Worm (Caenorhabditis elegans) whole organism, L3 larva: ENCODE data around the gene F42G2.5.

Experiments used
- R02D3.7 ChIP-seq: fragments of 150-350 bp; optimal IDR thresholded peaks from 2 replicates; lab custom pipeline; 2014; ENCODE audit warnings: missing biosample characterization, missing genetic modification characterization
- aly-2 ChIP-seq: fragments of 150-350 bp; optimal IDR thresholded peaks from 2 replicates; lab custom pipeline; 2014; ENCODE audit warnings: missing biosample characterization, missing genetic modification characterization
- ama-1 ChIP-seq: fragments of 150-350 bp; optimal IDR thresholded peaks from 2 replicates; lab custom pipeline; 2018
- ceh-28 ChIP-seq: fragments of 150-350 bp; optimal IDR thresholded peaks from 2 replicates; lab custom pipeline; 2014; ENCODE audit warnings: missing biosample characterization, missing genetic modification reagents, missing genetic modification characterization
- daf-12 ChIP-seq: fragments of 150-350 bp; optimal IDR thresholded peaks from 2 replicates; lab custom pipeline; 2014; ENCODE audit warnings: missing biosample characterization, missing genetic modification reagents, missing genetic modification characterization
- egl-27 ChIP-seq: sonication (generic microtip); optimal IDR thresholded peaks from 4 replicates; lab custom pipeline; 2017; ENCODE audit warnings: missing biosample characterization, missing genetic modification reagents, missing genetic modification characterization
- elt-1 ChIP-seq: fragments of 150-350 bp; optimal IDR thresholded peaks from 2 replicates; lab custom pipeline; 2014; ENCODE audit warnings: missing biosample characterization, missing genetic modification characterization
- elt-2 ChIP-seq: sonication (generic microtip); optimal IDR thresholded peaks from 2 replicates; lab custom pipeline; 2016; ENCODE audit warnings: missing genetic modification reagents, mild to moderate bottlenecking, missing genetic modification characterization, missing compliant biosample characterization
- elt-3 ChIP-seq, 3 experiments: fragments of 150-350 bp in 1 of 3; sonication (generic microtip) in 2 of 3; optimal IDR thresholded peaks; 2 replicates in 2 of 3; 4 replicates in 1 of 3; lab custom pipeline; 2014 to 2017; ENCODE audit warnings: missing biosample characterization in 3 of 3, missing genetic modification characterization in 3 of 3
- eor-1 ChIP-seq, 2 experiments: fragments of 150-350 bp; optimal IDR thresholded peaks; 2 replicates each; lab custom pipeline; 2014 to 2018; ENCODE audit warnings: missing biosample characterization in 2 of 2, missing genetic modification characterization in 2 of 2
- fkh-2 ChIP-seq: fragments of 150-350 bp; optimal IDR thresholded peaks from 2 replicates; lab custom pipeline; 2014; ENCODE audit warnings: missing biosample characterization, missing genetic modification reagents, missing genetic modification characterization
- fos-1 ChIP-seq: fragments of 150-350 bp; optimal IDR thresholded peaks from 2 replicates; lab custom pipeline; 2014; ENCODE audit warnings: missing biosample characterization, missing genetic modification characterization
- hmg-11 ChIP-seq: sonication (generic microtip); optimal IDR thresholded peaks from 2 replicates; lab custom pipeline; 2016; ENCODE audit warnings: missing genetic modification characterization, missing compliant biosample characterization
- jun-1 ChIP-seq: fragments of 150-350 bp; optimal IDR thresholded peaks from 2 replicates; lab custom pipeline; 2014; ENCODE audit warnings: missing biosample characterization, missing genetic modification reagents, missing genetic modification characterization
- lin-15B ChIP-seq: fragments of 150-350 bp; optimal IDR thresholded peaks from 2 replicates; lab custom pipeline; 2014; ENCODE audit warnings: missing biosample characterization, missing genetic modification characterization
- lin-39 ChIP-seq: fragments of 150-350 bp; optimal IDR thresholded peaks from 2 replicates; lab custom pipeline; 2018; ENCODE audit warnings: missing biosample characterization, missing genetic modification reagents, missing genetic modification characterization
- lsy-12 ChIP-seq: sonication (generic microtip); optimal IDR thresholded peaks from 2 replicates; lab custom pipeline; 2016; ENCODE audit warnings: mild to moderate bottlenecking, missing genetic modification characterization, missing compliant biosample characterization
- mml-1 ChIP-seq: fragments of 150-350 bp; sonication (generic microtip); optimal IDR thresholded peaks from 3 replicates; lab custom pipeline; 2014; ENCODE audit warnings: missing biosample characterization, missing genetic modification characterization
- nhr-11 ChIP-seq: fragments of 150-350 bp; optimal IDR thresholded peaks from 2 replicates; lab custom pipeline; 2014; ENCODE audit warnings: missing biosample characterization, missing genetic modification characterization
- nhr-23 ChIP-seq: fragments of 150-350 bp; optimal IDR thresholded peaks from 2 replicates; lab custom pipeline; 2014; ENCODE audit warnings: missing biosample characterization, missing genetic modification reagents, missing genetic modification characterization
- nhr-237 ChIP-seq: fragments of 150-350 bp; optimal IDR thresholded peaks from 2 replicates; lab custom pipeline; 2014; ENCODE audit warnings: missing biosample characterization, missing genetic modification characterization
- nhr-25 ChIP-seq: sonication (generic microtip); optimal IDR thresholded peaks from 2 replicates; lab custom pipeline; 2017; ENCODE audit warnings: missing biosample characterization, missing genetic modification characterization
- nhr-28 ChIP-seq: fragments of 150-350 bp; optimal IDR thresholded peaks from 2 replicates; lab custom pipeline; 2014; ENCODE audit warnings: missing biosample characterization, missing genetic modification characterization
- nhr-67 ChIP-seq: fragments of 150-350 bp; optimal IDR thresholded peaks from 2 replicates; lab custom pipeline; 2014; ENCODE audit warnings: missing biosample characterization, missing genetic modification characterization
- nhr-76 ChIP-seq: fragments of 150-350 bp; sonication (generic microtip); optimal IDR thresholded peaks from 5 replicates; lab custom pipeline; 2014; ENCODE audit warnings: missing biosample characterization, missing genetic modification characterization
- pha-4 ChIP-seq: fragments of 150-350 bp; optimal IDR thresholded peaks from 2 replicates; lab custom pipeline; 2014; ENCODE audit warnings: missing biosample characterization, missing genetic modification reagents, missing genetic modification characterization
- pqm-1 ChIP-seq: fragments of 150-350 bp; optimal IDR thresholded peaks from 2 replicates; lab custom pipeline; 2017; ENCODE audit warnings: missing biosample characterization, missing genetic modification characterization, inconsistent platforms
- sea-2 ChIP-seq: fragments of 150-350 bp; sonication (generic microtip); optimal IDR thresholded peaks from 4 replicates; lab custom pipeline; 2014; ENCODE audit warnings: missing biosample characterization, missing genetic modification reagents, missing genetic modification characterization
- snpc-4 ChIP-seq: fragments of 150-350 bp; optimal IDR thresholded peaks from 2 replicates; lab custom pipeline; 2014; ENCODE audit warnings: missing biosample characterization, missing genetic modification characterization
- tbx-2 ChIP-seq: sonication (generic microtip); optimal IDR thresholded peaks from 2 replicates; lab custom pipeline; 2016; ENCODE audit warnings: mild to moderate bottlenecking, missing genetic modification characterization, missing compliant biosample characterization
- unc-39 ChIP-seq: sonication (generic microtip); optimal IDR thresholded peaks from 4 replicates; lab custom pipeline; 2017; ENCODE audit warnings: missing biosample characterization, missing genetic modification characterization
- unc-62 ChIP-seq: fragments of 150-350 bp; sonication (generic microtip); optimal IDR thresholded peaks from 4 replicates; lab custom pipeline; 2014; ENCODE audit warnings: missing biosample characterization, missing genetic modification reagents, missing genetic modification characterization
- zag-1 ChIP-seq: fragments of 150-350 bp; optimal IDR thresholded peaks from 2 replicates; lab custom pipeline; 2014; ENCODE audit warnings: missing biosample characterization, missing genetic modification characterization
- ztf-11 ChIP-seq: fragments of 150-350 bp; optimal IDR thresholded peaks from 2 replicates; lab custom pipeline; 2014; ENCODE audit warnings: missing biosample characterization, missing genetic modification characterization
- ztf-4 ChIP-seq: fragments of 150-350 bp; optimal IDR thresholded peaks from 2 replicates; lab custom pipeline; 2014; ENCODE audit warnings: missing biosample characterization, missing genetic modification characterization

F42G2.5 gene

DNA sequence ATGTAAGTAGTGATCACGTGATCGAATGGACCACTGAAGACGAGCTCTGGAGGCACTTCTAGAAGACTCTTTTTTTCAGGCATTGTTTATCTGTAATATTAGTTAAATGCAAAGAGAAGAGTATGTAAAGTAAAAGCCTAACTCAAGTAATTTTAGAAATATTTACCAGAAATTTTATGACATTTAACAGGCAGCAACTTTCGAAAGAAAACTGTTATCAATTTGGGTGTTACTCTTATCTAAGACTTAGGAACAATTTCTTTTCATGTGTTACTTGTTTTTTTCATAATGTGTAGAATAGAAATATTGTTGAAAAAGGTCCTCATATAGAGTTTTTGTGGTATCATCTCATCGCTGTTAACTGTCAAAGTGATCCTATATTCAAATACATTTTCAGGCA lies at the start of gene F42G2.5, which contains the start of gene F42G2.7:
TSS of gene F42G2.5 (minus strand) at position 101 of the 400 bp plus-strand sequence.
TSS of gene F42G2.7 (plus strand) at position 270 of the 400 bp plus-strand sequence.
- TF ChIP-seq tbx-2 (tag; lab: Kevin White, UChicago) (no peak), elt-2 (peak; percentile 44)

DNA sequence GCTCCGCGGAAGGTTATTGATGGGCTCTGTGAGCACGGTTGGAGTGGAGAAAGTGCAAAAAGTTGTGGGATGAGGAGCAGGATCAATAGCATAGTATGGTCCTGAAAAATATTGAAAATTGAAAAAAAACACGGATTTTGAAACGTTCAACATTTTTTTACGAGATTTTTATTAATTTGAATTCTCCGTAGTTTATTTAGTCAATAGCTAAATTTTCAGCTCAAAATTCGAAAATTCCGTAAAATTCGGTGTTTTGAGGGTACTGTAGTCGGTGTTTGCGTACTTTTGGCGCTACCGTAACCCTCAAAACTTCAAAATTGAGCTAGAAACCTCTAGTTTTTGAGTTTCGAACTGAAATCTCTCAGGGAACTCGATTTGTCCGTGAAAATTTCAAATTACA lies 41.1 kb upstream of the F42G2.5 start, which contains the start of gene pqn-42:
TSS of gene pqn-42 (minus strand) at position 101 of the 400 bp plus-strand sequence.
- no peak for TF ChIP-seq snpc-4 (tag; lab: Kevin White, UChicago)
- TF ChIP-seq eor-1 (tag; optimal IDR thresholded peaks at IDR 0.05; lab: Kevin White, UChicago), result no peak
- TF ChIP-seq nhr-237 (tag; lab: Kevin White, UChicago), result no peak
- TF ChIP-seq sea-2 (GFP tag; lab: Kevin White, UChicago), result no peak
- TF ChIP-seq ztf-11 (tag; lab: Kevin White, UChicago), result no peak
- TF ChIP-seq mml-1 (tag; lab: Kevin White, UChicago), result no peak
- no peak for TF ChIP-seq pqm-1 (tag; lab: Kevin White, UChicago)
- TF ChIP-seq fos-1 (tag; lab: Kevin White, UChicago), result no peak
- TF ChIP-seq, all 47 proteins: peak for 0

DNA sequence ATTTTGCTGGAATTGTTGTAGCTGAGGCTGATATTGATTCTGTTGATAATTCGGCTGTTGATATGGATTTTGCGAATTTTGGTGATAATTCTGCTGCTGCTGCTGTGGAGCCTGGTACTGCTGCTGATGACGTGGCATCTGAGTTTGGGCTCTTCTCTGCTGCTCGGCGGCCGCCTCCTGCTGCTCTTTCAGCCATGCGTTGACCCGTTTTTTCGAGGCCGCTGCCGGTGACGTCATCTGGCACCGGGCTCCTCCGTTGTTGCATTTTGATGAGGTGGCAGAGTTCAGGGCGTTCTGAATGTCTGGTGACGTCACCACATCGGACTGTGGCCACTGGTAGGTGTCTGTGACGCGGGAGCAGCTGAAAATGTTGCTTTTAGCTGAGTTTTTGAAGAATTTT lies 39.2 kb upstream of the F42G2.5 start:
- no peak for TF ChIP-seq sea-2 (GFP tag; lab: Kevin White, UChicago)
- no peak for TF ChIP-seq ceh-28
- TF ChIP-seq elt-2, result no peak
- no peak for TF ChIP-seq lin-15B (tag; lab: Kevin White, UChicago)
- no peak for TF ChIP-seq nhr-28 (tag; lab: Kevin White, UChicago)
- no peak for TF ChIP-seq unc-62 (GFP tag; lab: Kevin White, UChicago)
- no peak for TF ChIP-seq lsy-12 (tag; lab: Kevin White, UChicago)
- no peak for TF ChIP-seq pha-4
- no peak for TF ChIP-seq ama-1 (lab: Kevin White, UChicago)
- TF ChIP-seq mml-1 (tag; lab: Kevin White, UChicago), result no peak
- no peak for TF ChIP-seq nhr-25 (tag; lab: Kevin White, UChicago)
- TF ChIP-seq lin-39 (tag; lab: Kevin White, UChicago), result no peak
- TF ChIP-seq aly-2 (tag; lab: Kevin White, UChicago), result no peak
- TF ChIP-seq egl-27 (tag; lab: Kevin White, UChicago), result no peak
- TF ChIP-seq eor-1 (tag; optimal IDR thresholded peaks at IDR 0.05; lab: Kevin White, UChicago), result no peak
- no peak for TF ChIP-seq nhr-23 (tag; lab: Kevin White, UChicago)
- TF ChIP-seq hmg-11 (tag; lab: Kevin White, UChicago), result no peak
- TF ChIP-seq zag-1 (tag; lab: Kevin White, UChicago), result no peak
- TF ChIP-seq nhr-11, result no peak
- no peak for TF ChIP-seq nhr-76 (tag; lab: Kevin White, UChicago)

DNA sequence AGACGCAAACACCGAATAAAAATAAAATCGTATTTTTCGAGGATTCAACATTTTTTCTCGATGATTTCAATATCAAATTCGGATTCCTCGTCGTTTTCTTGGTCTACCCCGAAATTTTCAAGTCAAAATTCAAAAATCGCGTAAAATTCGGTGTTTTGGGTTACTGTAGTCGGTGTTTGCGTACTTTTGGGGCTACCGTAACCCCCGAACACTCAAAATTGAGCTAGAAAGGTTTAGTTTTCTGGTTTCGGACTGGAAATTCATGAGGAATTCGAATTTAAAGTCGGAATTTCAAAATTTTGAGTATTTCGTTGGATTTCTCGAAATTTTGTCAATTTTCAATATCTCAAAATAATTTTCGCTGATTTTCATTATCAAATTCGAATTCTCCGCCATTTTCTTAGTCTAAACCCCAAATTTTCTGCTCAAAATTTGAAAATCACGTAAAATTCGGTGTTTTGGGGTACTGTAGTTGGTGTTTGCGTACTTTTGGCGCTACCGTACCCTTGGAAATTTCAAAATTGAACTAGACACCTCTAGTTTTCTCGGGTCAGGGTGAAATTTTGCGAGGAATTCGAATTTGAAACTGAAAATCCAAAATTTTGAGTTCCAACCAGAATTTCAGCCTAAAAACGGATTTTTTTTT lies 38.3 kb upstream of the F42G2.5 start:
- TF ChIP-seq elt-1 (tag; lab: Kevin White, UChicago) (no peak), nhr-67 (tag; lab: Kevin White, UChicago) (no peak), elt-3 (tag; optimal IDR thresholded peaks at IDR 0.05; lab: Kevin White, UChicago) (no peak), lsy-12 (tag; lab: Kevin White, UChicago) (no peak)

DNA sequence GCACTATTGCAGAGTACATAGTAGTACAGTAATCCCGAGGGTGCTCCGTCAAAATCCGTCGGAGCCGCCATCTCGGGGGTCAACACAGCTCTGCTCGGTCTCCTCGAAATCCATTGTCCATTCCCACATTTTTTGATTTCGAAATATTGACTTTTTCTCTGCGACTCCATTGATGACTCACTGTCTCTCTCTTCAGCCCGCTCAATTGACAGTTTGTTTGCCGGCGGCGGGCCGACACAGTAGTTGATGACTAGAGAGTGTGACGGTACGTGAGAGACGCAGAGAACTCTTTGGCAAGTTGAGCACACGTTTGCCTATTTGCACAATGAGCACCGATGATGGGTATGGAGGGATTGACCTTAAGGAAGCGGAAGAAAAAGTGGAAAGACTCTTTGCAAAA lies 37.0 kb upstream of the F42G2.5 start:
- TF ChIP-seq elt-2, result peak; percentile 57
- no peak for TF ChIP-seq R02D3.7 (tag; lab: Kevin White, UChicago)
- peak; percentile 65 for TF ChIP-seq pqm-1 (tag; lab: Kevin White, UChicago)
- TF ChIP-seq snpc-4 (tag; lab: Kevin White, UChicago), result peak; percentile 51
- TF ChIP-seq jun-1 (tag; lab: Kevin White, UChicago), result peak; percentile 41
- TF ChIP-seq elt-1 (tag; lab: Kevin White, UChicago), result no peak
- TF ChIP-seq pha-4, result peak; percentile 96
- TF ChIP-seq ceh-28, result peak; percentile 53
- TF ChIP-seq, all 47 proteins: peak for 6

DNA sequence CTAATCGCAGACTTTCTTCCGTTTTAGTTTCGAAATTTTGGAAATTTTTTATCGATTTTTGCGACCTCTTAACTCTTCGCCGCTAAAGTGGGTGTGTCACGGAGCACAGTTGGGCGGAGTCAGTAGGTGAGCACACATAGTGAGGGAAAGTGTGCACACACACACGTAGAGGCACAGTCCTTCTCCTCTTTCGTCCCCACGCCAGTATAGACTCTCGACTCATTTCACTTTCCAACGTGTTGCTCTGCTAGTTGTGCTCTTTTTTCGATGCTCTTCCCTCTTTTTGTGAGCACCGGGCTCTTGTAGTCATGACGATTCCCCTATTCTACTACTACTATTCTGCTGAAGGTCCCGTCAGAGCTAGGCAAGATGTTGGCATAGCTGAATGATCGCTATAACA lies 34.7 kb upstream of the F42G2.5 start:
- TF ChIP-seq daf-12 (tag; lab: Kevin White, UChicago), result no peak
- TF ChIP-seq elt-3 (tag; optimal IDR thresholded peaks at IDR 0.05; lab: Kevin White, UChicago), result no peak
- no peak for TF ChIP-seq fos-1 (tag; lab: Kevin White, UChicago)
- no peak for TF ChIP-seq lin-39 (tag; lab: Kevin White, UChicago)
- no peak for TF ChIP-seq unc-39 (tag; lab: Kevin White, UChicago)
- no peak for TF ChIP-seq ztf-4
- TF ChIP-seq elt-2, result peak; percentile 58
- no peak for TF ChIP-seq nhr-28 (tag; lab: Kevin White, UChicago)
- TF ChIP-seq R02D3.7 (tag; lab: Kevin White, UChicago), result no peak
- no peak for TF ChIP-seq fkh-2 (tag; lab: Kevin White, UChicago)
- TF ChIP-seq pqm-1 (tag; lab: Kevin White, UChicago), result peak; percentile 64
- peak; percentile 7 for TF ChIP-seq ama-1 (lab: Kevin White, UChicago)
- peak; percentile 50 for TF ChIP-seq pha-4
